Fruit fly (Drosophila melanogaster): ENCODE results near the gene CG33630.

dm6 chr3R:10108289-10108928 is 46.0 kb downstream of the CG33630 start:
- TF ChIP-seq psq (optimal IDR thresholded peaks at IDR 0.05) = no peak
- TF ChIP-seq h (optimal IDR thresholded peaks at IDR 0.05) = no peak
- no peak for TF ChIP-seq Myc (optimal IDR thresholded peaks at IDR 0.05)
